Fruit fly (Drosophila melanogaster) whole organism, embryonic: ENCODE results near the gene ZnT86D.

ENCODE experiments used
- CG10462 ChIP-seq: fragments of 200-800 bp; sonication (Bioruptor generic); optimal IDR thresholded peaks from 2 replicates; lab custom pipeline; 2016; ENCODE audit warnings: missing biosample characterization, missing genetic modification characterization
- CG12299 ChIP-seq: fragments of 200-800 bp; sonication (Bioruptor generic); optimal IDR thresholded peaks from 2 replicates; lab custom pipeline; 2018; ENCODE audit warnings: missing biosample characterization, mild to moderate bottlenecking, missing genetic modification characterization
- CG12769 ChIP-seq: fragments of 200-800 bp; sonication (Bioruptor generic); optimal IDR thresholded peaks from 2 replicates; lab custom pipeline; 2019; ENCODE audit warnings: missing biosample characterization, mild to moderate bottlenecking, missing genetic modification characterization, moderate library complexity
- CG13624 ChIP-seq: fragments of 200-800 bp; sonication (Bioruptor generic); optimal IDR thresholded peaks from 2 replicates; lab custom pipeline; 2016; ENCODE audit warnings: missing biosample characterization, missing genetic modification characterization
- CG14050 ChIP-seq: fragments of 200-800 bp; sonication (Bioruptor generic); IDR thresholded peaks from 3 replicates; pipeline ENCODE4 v1.3.6; 2022; ENCODE audit warnings: missing biosample characterization, missing genetic modification characterization
- CG15479 ChIP-seq: fragments of 200-800 bp; sonication (Bioruptor generic); optimal IDR thresholded peaks from 3 replicates; lab custom pipeline; 2019; ENCODE audit warnings: missing biosample characterization, mild to moderate bottlenecking, missing genetic modification characterization, moderate library complexity
- CG17359 ChIP-seq: fragments of 200-800 bp; sonication (Bioruptor generic); optimal IDR thresholded peaks from 3 replicates; lab custom pipeline; 2018; ENCODE audit warnings: missing biosample characterization, mild to moderate bottlenecking, missing genetic modification characterization, moderate library complexity
- CG17829 ChIP-seq: fragments of 200-800 bp; optimal IDR thresholded peaks from 2 replicates; lab custom pipeline; 2019; ENCODE audit warnings: missing biosample characterization, mild to moderate bottlenecking, missing genetic modification characterization, moderate library complexity
- CG18262 ChIP-seq: fragments of 200-800 bp; optimal IDR thresholded peaks from 3 replicates; lab custom pipeline; 2019; ENCODE audit warnings: missing biosample characterization, mild to moderate bottlenecking, missing genetic modification characterization, moderate library complexity
- CG2678 ChIP-seq: fragments of 200-800 bp; sonication (Bioruptor generic); optimal IDR thresholded peaks from 3 replicates; lab custom pipeline; 2019; ENCODE audit warnings: missing biosample characterization, mild to moderate bottlenecking, missing genetic modification characterization, moderate library complexity
- CG32532 ChIP-seq: fragments of 200-800 bp; sonication (Bioruptor generic); IDR thresholded peaks from 2 replicates; pipeline ENCODE4 v1.3.6; 2022; ENCODE audit warnings: missing biosample characterization, missing genetic modification characterization
- CG4820 ChIP-seq: fragments of 200-800 bp; sonication (Bioruptor generic); optimal IDR thresholded peaks from 3 replicates; lab custom pipeline; 2016; ENCODE audit warnings: missing biosample characterization, missing genetic modification characterization
- CG4854 ChIP-seq: fragments of 200-800 bp; sonication (Bioruptor generic); optimal IDR thresholded peaks from 2 replicates; lab custom pipeline; 2016; ENCODE audit warnings: missing biosample characterization, missing genetic modification characterization, inconsistent platforms
- CG6254 ChIP-seq: fragments of 200-800 bp; sonication (Bioruptor generic); optimal IDR thresholded peaks from 3 replicates; lab custom pipeline; 2017; ENCODE audit warnings: mild to moderate bottlenecking, missing biosample characterization, missing genetic modification reagents, missing genetic modification characterization
- CG6683 ChIP-seq: fragments of 200-800 bp; sonication (Bioruptor generic); optimal IDR thresholded peaks from 2 replicates; lab custom pipeline; 2017; ENCODE audit warnings: missing biosample characterization, mild to moderate bottlenecking, missing genetic modification characterization, missing genetic modification reagents
- CG6765 ChIP-seq: fragments of 200-800 bp; sonication (Bioruptor generic); optimal IDR thresholded peaks from 3 replicates; lab custom pipeline; 2017; ENCODE audit warnings: missing biosample characterization, mild to moderate bottlenecking, missing genetic modification characterization
- CG7839 ChIP-seq: fragments of 200-800 bp; sonication (Bioruptor generic); optimal IDR thresholded peaks from 3 replicates; lab custom pipeline; 2018; ENCODE audit warnings: missing biosample characterization, mild to moderate bottlenecking, missing genetic modification characterization, moderate library complexity
- CG8290 ChIP-seq, 3 experiments: fragments of 200-800 bp; sonication (Bioruptor generic); optimal IDR thresholded peaks; 2 replicates each; lab custom pipeline; 2016 to 2019; ENCODE audit warnings: missing biosample characterization in 3 of 3, missing genetic modification characterization in 3 of 3, mild to moderate bottlenecking in 2 of 3, moderate library complexity in 1 of 3
- CG9727 ChIP-seq: fragments of 200-800 bp; sonication (Bioruptor generic); optimal IDR thresholded peaks from 3 replicates; lab custom pipeline; 2017; ENCODE audit warnings: missing biosample characterization, mild to moderate bottlenecking, missing genetic modification characterization
- CG9932 ChIP-seq: fragments of 200-800 bp; sonication (Bioruptor generic); IDR thresholded peaks from 2 replicates; pipeline ENCODE4 v1.3.6; 2022; ENCODE audit warnings: missing biosample characterization, missing genetic modification characterization
- Doc3 ChIP-seq: fragments of 200-800 bp; sonication (Bioruptor generic); IDR thresholded peaks from 3 replicates; pipeline ENCODE4 v1.3.6; 2022; ENCODE audit warnings: missing biosample characterization, missing genetic modification characterization; ENCODE audit not compliant: partially characterized antibody
- Dref ChIP-seq: fragments of 200-800 bp; sonication (Bioruptor generic); IDR thresholded peaks from 2 replicates; pipeline ENCODE4 v1.3.6; 2022; ENCODE audit warnings: missing biosample characterization, missing genetic modification characterization
- E2f1 ChIP-seq: fragments of 200-800 bp; sonication (Bioruptor generic); IDR thresholded peaks from 2 replicates; pipeline ENCODE4 v1.3.6; 2022; ENCODE audit warnings: missing biosample characterization, missing genetic modification characterization
- Ets97D ChIP-seq: fragments of 200-800 bp; sonication (Bioruptor generic); optimal IDR thresholded peaks from 3 replicates; lab custom pipeline; 2016; ENCODE audit warnings: missing biosample characterization, missing genetic modification characterization
- Fer1 ChIP-seq: fragments of 200-800 bp; sonication (Bioruptor generic); optimal IDR thresholded peaks from 2 replicates; lab custom pipeline; 2017; ENCODE audit warnings: missing biosample characterization, mild to moderate bottlenecking, missing genetic modification characterization
- Gsc ChIP-seq: fragments of 200-800 bp; sonication (Bioruptor generic); IDR thresholded peaks from 2 replicates; pipeline ENCODE4 v1.3.6; 2022; ENCODE audit warnings: missing biosample characterization, missing genetic modification characterization
- Hr39 ChIP-seq: fragments of >200 bp; optimal IDR thresholded peaks from 2 replicates; lab custom pipeline; 2017
- Ravus ChIP-seq: fragments of 200-800 bp; sonication (Bioruptor generic); IDR thresholded peaks from 2 replicates; pipeline ENCODE4 v1.3.6; 2022; ENCODE audit warnings: missing biosample characterization, missing genetic modification characterization
- Trl ChIP-seq, 3 experiments: fragments of >200 bp in 2 of 3; fragments of 200-800 bp in 1 of 3; sonication (Bioruptor generic) in 1 of 3; optimal IDR thresholded peaks; 2 replicates in 1 of 3; 3 replicates in 2 of 3; lab custom pipeline; 2016 to 2017; ENCODE audit warnings: missing biosample characterization in 1 of 3, missing genetic modification characterization in 1 of 3
- br ChIP-seq: fragments of >200 bp; optimal IDR thresholded peaks from 2 replicates; lab custom pipeline; 2017
- chinmo ChIP-seq: fragments of 200-800 bp; sonication (Bioruptor generic); IDR thresholded peaks from 4 replicates; pipeline ENCODE4 v1.3.6; 2022; ENCODE audit warnings: missing biosample characterization, missing genetic modification characterization; ENCODE audit not compliant: partially characterized antibody
- crc ChIP-seq: fragments of 200-800 bp; sonication (Bioruptor generic); optimal IDR thresholded peaks from 2 replicates; lab custom pipeline; 2016; ENCODE audit warnings: missing biosample characterization, missing genetic modification characterization
- cwo ChIP-seq: fragments of 200-800 bp; sonication (Bioruptor generic); optimal IDR thresholded peaks from 3 replicates; lab custom pipeline; 2017; ENCODE audit warnings: missing biosample characterization, missing genetic modification characterization, mild to moderate bottlenecking, moderate library complexity, missing genetic modification reagents
- ems ChIP-seq: fragments of 200-800 bp; sonication (Bioruptor generic); optimal IDR thresholded peaks from 3 replicates; lab custom pipeline; 2016; ENCODE audit warnings: missing biosample characterization, missing genetic modification characterization
- jigr1 ChIP-seq: fragments of 200-800 bp; sonication (Bioruptor generic); IDR thresholded peaks from 3 replicates; pipeline ENCODE4 v1.3.6; 2022; ENCODE audit warnings: missing biosample characterization, missing genetic modification characterization
- lmd ChIP-seq: fragments of 200-800 bp; sonication (Bioruptor generic); IDR thresholded peaks from 2 replicates; pipeline ENCODE4 v1.3.6; 2022; ENCODE audit warnings: missing biosample characterization, missing genetic modification characterization
- mirr ChIP-seq: fragments of 200-800 bp; sonication (Bioruptor generic); optimal IDR thresholded peaks from 3 replicates; lab custom pipeline; 2018; ENCODE audit warnings: missing biosample characterization, mild to moderate bottlenecking, missing genetic modification characterization
- nom ChIP-seq: fragments of 200-800 bp; sonication (Bioruptor generic); optimal IDR thresholded peaks from 2 replicates; lab custom pipeline; 2017; ENCODE audit warnings: missing biosample characterization, missing genetic modification characterization, mild to moderate bottlenecking, moderate library complexity, missing genetic modification reagents
- pfk ChIP-seq: fragments of 200-800 bp; sonication (Bioruptor generic); optimal IDR thresholded peaks from 2 replicates; lab custom pipeline; 2018; ENCODE audit warnings: missing biosample characterization, mild to moderate bottlenecking, missing genetic modification characterization, moderate library complexity
- pnt ChIP-seq: fragments of 200-800 bp; sonication (Bioruptor generic); optimal IDR thresholded peaks from 3 replicates; lab custom pipeline; 2016; ENCODE audit warnings: missing biosample characterization, missing genetic modification characterization
- prd ChIP-seq, 3 experiments: fragments of >200 bp in 2 of 3; fragments of 200-800 bp in 1 of 3; sonication (Bioruptor generic) in 1 of 3; optimal IDR thresholded peaks in 2 of 3; IDR thresholded peaks in 1 of 3; 2 replicates in 2 of 3; 3 replicates in 1 of 3; pipeline versions ENCODE4 v1.3.6 to Lab custom; 2017 to 2022; ENCODE audit warnings: missing biosample characterization in 1 of 3, missing genetic modification characterization in 1 of 3
- scrt ChIP-seq: fragments of 200-800 bp; sonication (Bioruptor generic); optimal IDR thresholded peaks from 2 replicates; lab custom pipeline; 2018; ENCODE audit warnings: missing biosample characterization, mild to moderate bottlenecking, missing genetic modification characterization, moderate library complexity
- sob ChIP-seq: fragments of 200-800 bp; sonication (Bioruptor generic); IDR thresholded peaks from 2 replicates; pipeline ENCODE4 v1.3.6; 2022; ENCODE audit warnings: missing biosample characterization, missing genetic modification characterization
- vvl ChIP-seq: fragments of 200-800 bp; sonication (Bioruptor generic); IDR thresholded peaks from 2 replicates; pipeline ENCODE4 v1.3.6; 2022; ENCODE audit warnings: missing biosample characterization, missing genetic modification characterization
- zfh1 ChIP-seq: fragments of 200-800 bp; sonication (Bioruptor generic); IDR thresholded peaks from 3 replicates; pipeline ENCODE4 v1.3.6; 2022; ENCODE audit warnings: missing biosample characterization, missing genetic modification characterization

The ZnT86D gene

dm6 chr3R:11243951-11244660 is 29.8 kb upstream of the ZnT86D start, which contains the start of the genes CG17734 and CG5214 (continued):
- TF ChIP-seq CG13624 (GFP tag; lab: Kevin White, UChicago) (peak; percentile 23), lmd (GFP tag; lab: Robert Waterston, UW) (no peak)

- TF ChIP-seq CG6765: peak; percentile 60
- no peak for TF ChIP-seq CG4854
- no peak for TF ChIP-seq CG9932 (GFP tag; lab: Robert Waterston, UW)
- TF ChIP-seq Gsc: no peak
- no peak for TF ChIP-seq crc (GFP tag; lab: Kevin White, UChicago)
- peak; percentile 77 for TF ChIP-seq Fer1 (GFP tag; lab: Kevin White, UChicago)
- peak; percentile 15; the same call in 1 of the 4 replicates for TF ChIP-seq chinmo (GFP tag; lab: Robert Waterston, UW)
- peak; percentile 55 for TF ChIP-seq cwo
- TF ChIP-seq CG18262: peak; percentile 56
- peak; percentile 36 for TF ChIP-seq CG12299 (tag; lab: Kevin White, UChicago)
- TF ChIP-seq mirr (GFP tag; lab: Kevin White, UChicago): peak; percentile 47
- TF ChIP-seq scrt (GFP tag; lab: Kevin White, UChicago): no peak
- TF ChIP-seq CG6683 (GFP tag; lab: Kevin White, UChicago): peak; percentile 30
- no peak for TF ChIP-seq vvl (GFP tag; lab: Robert Waterston, UW)
- peak; percentile 11 for TF ChIP-seq CG8290 (GFP tag; optimal IDR thresholded peaks at IDR 0.05; lab: Kevin White, UChicago)
- peak in 1 of 2 experiments; percentile 13 for TF ChIP-seq CG8290 (tag; optimal IDR thresholded peaks at IDR 0.05; lab: Kevin White, UChicago)
- peak; percentile 30 for TF ChIP-seq CG17829
- TF ChIP-seq CG17359: peak; percentile 57
- TF ChIP-seq jigr1 (GFP tag; lab: Robert Waterston, UW): no peak
- no peak for TF ChIP-seq CG6254 (GFP tag; lab: Kevin White, UChicago)
- peak; percentile 73 for TF ChIP-seq CG2678 (tag; lab: Kevin White, UChicago)
- TF ChIP-seq Ets97D (GFP tag; lab: Kevin White, UChicago): peak; percentile 1
- peak; percentile 20 for TF ChIP-seq CG4820
- no peak for TF ChIP-seq Hr39 (lab: Kevin White, UChicago)
- no peak for TF ChIP-seq pfk
- TF ChIP-seq sob (GFP tag; lab: Robert Waterston, UW): peak; percentile 55; the same call in 1 of the 2 replicates
- peak; percentile 72 for TF ChIP-seq CG12769 (tag; lab: Kevin White, UChicago)
- peak; percentile 30 for TF ChIP-seq nom
- no peak for TF ChIP-seq pnt (GFP tag; lab: Kevin White, UChicago)
- TF ChIP-seq Doc3 (GFP tag; lab: Robert Waterston, UW): 0 out of 3 replicates have a peak, but pooled peaks have one; percentile 17
- no peak for TF ChIP-seq CG10462
- TF ChIP-seq CG9727 (GFP tag; lab: Kevin White, UChicago): peak; percentile 59
- no peak for TF ChIP-seq Trl (optimal IDR thresholded peaks at IDR 0.05; lab: Kevin White, UChicago)
- TF ChIP-seq Trl (GFP tag; optimal IDR thresholded peaks at IDR 0.05; lab: Kevin White, UChicago): peak; percentile 34
- peak; percentile 44; the same call in 1 of the 2 replicates for TF ChIP-seq CG32532
- TF ChIP-seq br (lab: Kevin White, UChicago): no peak
- peak; percentile 61 for TF ChIP-seq CG7839 (tag; lab: Kevin White, UChicago)
- no peak for TF ChIP-seq CG14050 (GFP tag; lab: Robert Waterston, UW)
- TF ChIP-seq E2f1 (GFP tag; lab: Robert Waterston, UW): peak; percentile 47; the same call in 1 of the 2 replicates
- TF ChIP-seq zfh1 (GFP tag; lab: Robert Waterston, UW): no peak
- TF ChIP-seq Dref (GFP tag; lab: Robert Waterston, UW): no peak
- no peak for TF ChIP-seq Ravus (GFP tag; lab: Robert Waterston, UW)
- TF ChIP-seq prd (optimal IDR thresholded peaks at IDR 0.05; lab: Kevin White, UChicago): no peak
- TF ChIP-seq prd (GFP tag; IDR thresholded peaks at IDR 0.05; lab: Robert Waterston, UW): peak; percentile 48; the same call in 1 of the 3 replicates
- TF ChIP-seq CG15479 (GFP tag; lab: Kevin White, UChicago): no peak
- TF ChIP-seq ems: peak; percentile 4
These were observed 28.9 kb upstream of the ZnT86D start for dm6 chr3R:11243057-11243740.
